Worm (Caenorhabditis elegans) whole organism, early embryonic: ENCODE results near the gene capg-2.
A peak's percentile ranks its signal among the peaks of the same experiment; 100 is the strongest.

ENCODE experiments used
- B0310.2 ChIP-seq: sonication (generic microtip); optimal IDR thresholded peaks from 2 replicates; lab custom pipeline; 2016; ENCODE audit warnings: mild to moderate bottlenecking, missing genetic modification characterization, missing compliant biosample characterization
- F13C5.2 ChIP-seq: sonication (generic microtip); optimal IDR thresholded peaks from 2 replicates; lab custom pipeline; 2017; ENCODE audit warnings: mild to moderate bottlenecking, missing genetic modification characterization, inconsistent platforms, missing compliant biosample characterization
- aly-1 ChIP-seq: sonication (generic microtip); optimal IDR thresholded peaks from 2 replicates; lab custom pipeline; 2016; ENCODE audit warnings: missing genetic modification characterization, missing compliant biosample characterization
- ama-1 ChIP-seq: fragments of 150-350 bp; optimal IDR thresholded peaks from 2 replicates; lab custom pipeline; 2014
- ceh-13 ChIP-seq: fragments of 200-800 bp; sonication (Bioruptor generic); optimal IDR thresholded peaks from 2 replicates; lab custom pipeline; 2018; ENCODE audit warnings: mild to moderate bottlenecking, missing genetic modification characterization, missing compliant biosample characterization
- ceh-36 ChIP-seq: sonication (generic microtip); optimal IDR thresholded peaks from 2 replicates; lab custom pipeline; 2016; ENCODE audit warnings: missing genetic modification characterization, inconsistent platforms, missing compliant biosample characterization
- ets-7 ChIP-seq: sonication (generic microtip); optimal IDR thresholded peaks from 2 replicates; lab custom pipeline; 2016; ENCODE audit warnings: missing genotype, missing genetic modification characterization, missing compliant biosample characterization
- flt-1 ChIP-seq: fragments of 200-800 bp; sonication (Bioruptor generic); IDR thresholded peaks from 2 replicates; pipeline ENCODE4 v1.3.6; 2022; ENCODE audit warnings: missing genetic modification characterization, missing compliant biosample characterization
- hmbx-1 ChIP-seq: sonication (generic microtip); optimal IDR thresholded peaks from 2 replicates; lab custom pipeline; 2016; ENCODE audit warnings: mild to moderate bottlenecking, missing genetic modification characterization, missing compliant biosample characterization
- hmg-4 ChIP-seq: fragments of 200-800 bp; sonication (Bioruptor generic); optimal IDR thresholded peaks from 2 replicates; lab custom pipeline; 2018; ENCODE audit warnings: mild to moderate bottlenecking, missing genetic modification characterization, missing compliant biosample characterization
- hnd-1 ChIP-seq: sonication (generic microtip); optimal IDR thresholded peaks from 2 replicates; lab custom pipeline; 2016; ENCODE audit warnings: missing genetic modification characterization, missing compliant biosample characterization
- pes-1 ChIP-seq: fragments of 200-800 bp; sonication (Bioruptor generic); IDR thresholded peaks from 2 replicates; pipeline ENCODE4 v1.3.6; 2022; ENCODE audit warnings: missing genetic modification reagents, missing genetic modification characterization, missing compliant biosample characterization
- scrt-1 ChIP-seq: fragments of 200-800 bp; sonication (Bioruptor generic); IDR thresholded peaks from 2 replicates; pipeline ENCODE4 v1.3.6; 2022; ENCODE audit warnings: missing genetic modification characterization, missing compliant biosample characterization
- sea-1 ChIP-seq: fragments of 200-800 bp; sonication (Bioruptor generic); conservative IDR thresholded peaks from 2 replicates; pipeline ENCODE4 v1.3.6; 2022; ENCODE audit warnings: missing genetic modification characterization, missing compliant biosample characterization
- tbx-11 ChIP-seq: fragments of 200-800 bp; sonication (Bioruptor generic); IDR thresholded peaks from 2 replicates; pipeline ENCODE4 v1.3.6; 2022; ENCODE audit warnings: missing genetic modification characterization, missing compliant biosample characterization
- tbx-37 ChIP-seq: fragments of 200-800 bp; sonication (Bioruptor generic); conservative IDR thresholded peaks from 2 replicates; pipeline ENCODE4 v1.3.6; 2022; ENCODE audit warnings: missing genetic modification reagents, missing genetic modification characterization, missing compliant biosample characterization
- tra-4 ChIP-seq: sonication (generic microtip); optimal IDR thresholded peaks from 2 replicates; lab custom pipeline; 2017; ENCODE audit warnings: missing genetic modification characterization, missing compliant biosample characterization

The capg-2 gene

ce11 chrV:12288577-12288976 lies 16.9 kb downstream of the capg-2 start, which contains the start of gene rskd-1:
Gene rskd-1, minus strand, starts transcription at chrV:12288615.
- TF ChIP-seq hnd-1 (tag; lab: Kevin White, UChicago) = no peak
- TF ChIP-seq ceh-36 (tag; lab: Kevin White, UChicago) = no peak
- no peak for TF ChIP-seq tra-4
- no peak for TF ChIP-seq hmbx-1

- TF ChIP-seq aly-1 (tag; lab: Kevin White, UChicago) (no peak), tbx-11 (GFP tag; lab: Robert Waterston, UW) (peak; percentile 42; the same call in 1 of the 2 replicates), F13C5.2 (peak; percentile 89), tbx-37 (GFP tag; lab: Robert Waterston, UW) (0 out of 2 replicates have a peak, but pooled peaks have one; percentile 17), hmg-4 (GFP tag; lab: Kevin White, UChicago) (peak; percentile 70), B0310.2 (tag; lab: Kevin White, UChicago) (peak; percentile 28), ceh-36 (tag; lab: Kevin White, UChicago) (peak; percentile 29), tra-4 (no peak), hnd-1 (tag; lab: Kevin White, UChicago) (peak; percentile 39), scrt-1 (0 out of 2 replicates have a peak, but pooled peaks have one; percentile 56), flt-1 (GFP tag; lab: Robert Waterston, UW) (peak; percentile 74), hmbx-1 (no peak), pes-1 (GFP tag; lab: Robert Waterston, UW) (peak; percentile 80), ama-1 (lab: Kevin White, UChicago) (no peak), ceh-13 (GFP tag; lab: Kevin White, UChicago) (no peak), sea-1 (GFP tag; lab: Robert Waterston, UW) (no peak), ets-7 (tag; lab: Kevin White, UChicago) (no peak)
Observed at ce11 chrV:12291587-12291986, 19.9 kb downstream of the capg-2 start, which contains the start of the genes srpa-68 and srh-16. Gene srpa-68, minus strand, starts transcription at chrV:12291658. Gene srh-16, plus strand, starts transcription at chrV:12291861.

ce11 chrV:12294091-12294490 lies 22.4 kb downstream of the capg-2 start:
- TF ChIP-seq tbx-11 (GFP tag; lab: Robert Waterston, UW) = no peak
- TF ChIP-seq B0310.2 (tag; lab: Kevin White, UChicago) = no peak
- no peak for TF ChIP-seq hmg-4 (GFP tag; lab: Kevin White, UChicago)
- no peak for TF ChIP-seq aly-1 (tag; lab: Kevin White, UChicago)
- no peak for TF ChIP-seq tbx-37 (GFP tag; lab: Robert Waterston, UW)
- TF ChIP-seq pes-1 (GFP tag; lab: Robert Waterston, UW) = no peak
- TF ChIP-seq hmbx-1 = no peak
- no peak for TF ChIP-seq tra-4
- no peak for TF ChIP-seq hnd-1 (tag; lab: Kevin White, UChicago)

ce11 chrV:12295015-12295414 lies 23.3 kb downstream of the capg-2 start:
- no peak for TF ChIP-seq ceh-36 (tag; lab: Kevin White, UChicago)
- TF ChIP-seq pes-1 (GFP tag; lab: Robert Waterston, UW) = no peak
- TF ChIP-seq flt-1 (GFP tag; lab: Robert Waterston, UW) = no peak
- no peak for TF ChIP-seq tbx-11 (GFP tag; lab: Robert Waterston, UW)
- no peak for TF ChIP-seq ets-7 (tag; lab: Kevin White, UChicago)
- peak; percentile 2 for TF ChIP-seq hmg-4 (GFP tag; lab: Kevin White, UChicago)
- TF ChIP-seq sea-1 (GFP tag; lab: Robert Waterston, UW) = no peak

- TF ChIP-seq tra-4 (no peak), ceh-36 (tag; lab: Kevin White, UChicago) (no peak), hnd-1 (tag; lab: Kevin White, UChicago) (no peak), tbx-11 (GFP tag; lab: Robert Waterston, UW) (no peak), tbx-37 (GFP tag; lab: Robert Waterston, UW) (no peak), ceh-13 (GFP tag; lab: Kevin White, UChicago) (no peak), ama-1 (lab: Kevin White, UChicago) (no peak), hmg-4 (GFP tag; lab: Kevin White, UChicago) (no peak), ets-7 (tag; lab: Kevin White, UChicago) (no peak), flt-1 (GFP tag; lab: Robert Waterston, UW) (no peak), sea-1 (GFP tag; lab: Robert Waterston, UW) (no peak), F13C5.2 (no peak), hmbx-1 (no peak), aly-1 (tag; lab: Kevin White, UChicago) (no peak), pes-1 (GFP tag; lab: Robert Waterston, UW) (no peak), B0310.2 (tag; lab: Kevin White, UChicago) (no peak), scrt-1 (no peak)
Observed at ce11 chrV:12295520-12295919, 23.8 kb downstream of the capg-2 start.

ce11 chrV:12296122-12296521 lies 24.4 kb downstream of the capg-2 start:
- no peak for TF ChIP-seq ets-7 (tag; lab: Kevin White, UChicago)

- TF ChIP-seq tbx-37 (GFP tag; lab: Robert Waterston, UW) (no peak), sea-1 (GFP tag; lab: Robert Waterston, UW) (no peak), flt-1 (GFP tag; lab: Robert Waterston, UW) (no peak), ama-1 (lab: Kevin White, UChicago) (no peak), ceh-13 (GFP tag; lab: Kevin White, UChicago) (no peak), F13C5.2 (no peak), hmg-4 (GFP tag; lab: Kevin White, UChicago) (no peak), pes-1 (GFP tag; lab: Robert Waterston, UW) (no peak), tbx-11 (GFP tag; lab: Robert Waterston, UW) (no peak), B0310.2 (tag; lab: Kevin White, UChicago) (no peak)
Observed at ce11 chrV:12296794-12297193, 25.1 kb downstream of the capg-2 start.

- TF ChIP-seq sea-1 (GFP tag; lab: Robert Waterston, UW) (no peak), tra-4 (no peak), ceh-36 (tag; lab: Kevin White, UChicago) (no peak), tbx-11 (GFP tag; lab: Robert Waterston, UW) (no peak), hmbx-1 (no peak), pes-1 (GFP tag; lab: Robert Waterston, UW) (no peak), ceh-13 (GFP tag; lab: Kevin White, UChicago) (no peak), aly-1 (tag; lab: Kevin White, UChicago) (no peak), ets-7 (tag; lab: Kevin White, UChicago) (no peak), hnd-1 (tag; lab: Kevin White, UChicago) (no peak), B0310.2 (tag; lab: Kevin White, UChicago) (no peak), ama-1 (lab: Kevin White, UChicago) (no peak), flt-1 (GFP tag; lab: Robert Waterston, UW) (no peak), hmg-4 (GFP tag; lab: Kevin White, UChicago) (no peak), scrt-1 (no peak), tbx-37 (GFP tag; lab: Robert Waterston, UW) (no peak), F13C5.2 (no peak)
Observed at ce11 chrV:12298184-12298583, 26.5 kb downstream of the capg-2 start.
